Worm (Caenorhabditis elegans) whole organism, L2 larva: ENCODE measurements around the gene F55C12.2.

Experiments used
- ZK546.5 ChIP-seq: sonication (generic microtip); optimal IDR thresholded peaks from 2 replicates; lab custom pipeline; 2017; ENCODE audit warnings: missing biosample characterization, missing genetic modification characterization
- elt-1 ChIP-seq: fragments of 150-350 bp; optimal IDR thresholded peaks from 2 replicates; lab custom pipeline; 2014; ENCODE audit warnings: missing biosample characterization, missing genetic modification characterization
- fos-1 ChIP-seq: fragments of 150-350 bp; optimal IDR thresholded peaks from 2 replicates; lab custom pipeline; 2014; ENCODE audit warnings: missing biosample characterization, missing genetic modification characterization
- nhr-10 ChIP-seq: sonication (generic microtip); optimal IDR thresholded peaks from 2 replicates; lab custom pipeline; 2017; ENCODE audit warnings: missing biosample characterization, missing genetic modification characterization
- nhr-129 ChIP-seq: fragments of 150-350 bp; optimal IDR thresholded peaks from 2 replicates; lab custom pipeline; 2014; ENCODE audit warnings: missing biosample characterization, missing genetic modification characterization
- snpc-4 ChIP-seq: fragments of 150-350 bp; optimal IDR thresholded peaks from 2 replicates; lab custom pipeline; 2014; ENCODE audit warnings: missing biosample characterization, missing genetic modification characterization

DNA sequence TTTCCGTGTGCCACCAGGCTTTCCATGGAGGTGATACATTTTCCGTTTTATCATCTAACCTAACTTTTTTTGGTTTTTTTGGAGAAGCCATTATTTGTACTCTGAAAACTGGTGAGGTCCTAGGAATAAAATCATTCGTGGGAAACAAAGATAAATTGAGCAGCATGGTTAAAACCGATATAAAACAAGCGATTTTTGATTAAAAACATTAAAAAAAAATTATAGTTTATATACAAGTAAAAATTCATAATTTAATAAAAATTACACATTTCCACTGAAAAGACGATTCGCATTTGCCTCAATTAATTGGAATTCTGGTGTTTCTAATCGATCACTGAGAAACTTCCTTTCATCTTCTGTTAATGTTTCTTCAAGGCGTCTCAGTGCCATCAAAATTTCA is 38.2 kb upstream of the F55C12.2 start, which contains the start of gene ZK1248.15:
- no peak for TF ChIP-seq snpc-4 (tag; lab: Kevin White, UChicago)
- no peak for TF ChIP-seq fos-1 (tag; lab: Kevin White, UChicago)
- TF ChIP-seq nhr-10 (tag; lab: Kevin White, UChicago) = no peak
- no peak for TF ChIP-seq nhr-129 (tag; lab: Kevin White, UChicago)
- no peak for TF ChIP-seq elt-1 (tag; lab: Kevin White, UChicago)
- TF ChIP-seq ZK546.5 = no peak
